Worm (Caenorhabditis elegans) whole organism, late embryonic: Measurements from ENCODE around the gene C25H3.14.

Experiments
- ceh-19 ChIP-seq: fragments of 200-800 bp; sonication (Bioruptor generic); optimal IDR thresholded peaks from 2 replicates; lab custom pipeline; 2018; ENCODE audit warnings: mild to moderate bottlenecking, missing genetic modification characterization, missing compliant biosample characterization
- elt-2 ChIP-seq: sonication (generic microtip); optimal IDR thresholded peaks from 2 replicates; lab custom pipeline; 2016; ENCODE audit warnings: missing genetic modification reagents, missing genetic modification characterization, missing compliant biosample characterization

Gene C25H3.14

ce11 chrII:5745088-5745487 lies 50.2 kb downstream of the C25H3.14 start, which contains the start of gene F10C1.9:
Gene F10C1.9 (minus strand): TSS chrII:5745284.
- peak; percentile 3 for TF ChIP-seq elt-2 (tag; lab: Kevin White, UChicago)
- TF ChIP-seq ceh-19 (GFP tag; lab: Kevin White, UChicago): no peak
